Worm (Caenorhabditis elegans) whole organism, mixed stage, embryonic: ENCODE results near the gene gcc-1.

ENCODE experiments used
- M03D4.4 ChIP-seq: sonication (generic microtip); optimal IDR thresholded peaks from 2 replicates; lab custom pipeline; 2017; ENCODE audit warnings: mild to moderate bottlenecking, missing genetic modification characterization, missing compliant biosample characterization
- bed-3 ChIP-seq: fragments of 200-800 bp; sonication (Bioruptor generic); optimal IDR thresholded peaks from 3 replicates; lab custom pipeline; 2018; ENCODE audit warnings: mild to moderate bottlenecking, missing genetic modification characterization, moderate library complexity, missing compliant biosample characterization
- ceh-39 ChIP-seq: fragments of 150-350 bp; optimal IDR thresholded peaks from 2 replicates; lab custom pipeline; 2014; ENCODE audit warnings: missing biosample characterization, missing genetic modification characterization
- ceh-43 ChIP-seq: fragments of 200-800 bp; sonication (Bioruptor generic); optimal IDR thresholded peaks from 2 replicates; lab custom pipeline; 2018; ENCODE audit warnings: mild to moderate bottlenecking, missing genetic modification characterization, moderate library complexity, missing compliant biosample characterization
- ceh-83 ChIP-seq: fragments of 200-800 bp; sonication (Bioruptor generic); optimal IDR thresholded peaks from 2 replicates; lab custom pipeline; 2018; ENCODE audit warnings: mild to moderate bottlenecking, missing genetic modification characterization, missing compliant biosample characterization
- ces-1 ChIP-seq: fragments of 150-350 bp; optimal IDR thresholded peaks from 2 replicates; lab custom pipeline; 2014; ENCODE audit warnings: missing biosample characterization, missing genetic modification reagents, missing genetic modification characterization
- cnd-1 ChIP-seq: fragments of 200-800 bp; sonication (Bioruptor generic); optimal IDR thresholded peaks from 2 replicates; lab custom pipeline; 2018; ENCODE audit warnings: mild to moderate bottlenecking, missing genetic modification characterization, missing compliant biosample characterization
- elt-3 ChIP-seq: fragments of 150-350 bp; optimal IDR thresholded peaks from 2 replicates; lab custom pipeline; 2014; ENCODE audit warnings: missing biosample characterization, missing genetic modification characterization
- flh-1 ChIP-seq: fragments of 200-800 bp; sonication (Bioruptor generic); optimal IDR thresholded peaks from 2 replicates; lab custom pipeline; 2018; ENCODE audit warnings: mild to moderate bottlenecking, missing genetic modification characterization, moderate library complexity, missing compliant biosample characterization
- ham-2 ChIP-seq: fragments of 200-800 bp; sonication (Bioruptor generic); optimal IDR thresholded peaks from 2 replicates; lab custom pipeline; 2018; ENCODE audit warnings: mild to moderate bottlenecking, missing genetic modification characterization, missing compliant biosample characterization
- lin-13 ChIP-seq: fragments of 150-350 bp; optimal IDR thresholded peaks from 2 replicates; lab custom pipeline; 2014; ENCODE audit warnings: missing biosample characterization, missing genetic modification characterization
- lin-32 ChIP-seq: fragments of 200-800 bp; sonication (Bioruptor generic); optimal IDR thresholded peaks from 2 replicates; lab custom pipeline; 2018; ENCODE audit warnings: mild to moderate bottlenecking, missing genetic modification characterization, missing compliant biosample characterization
- mab-5 ChIP-seq: fragments of 150-350 bp; optimal IDR thresholded peaks from 2 replicates; lab custom pipeline; 2014; ENCODE audit warnings: missing biosample characterization, missing genetic modification characterization
- mep-1 ChIP-seq: fragments of 150-350 bp; optimal IDR thresholded peaks from 2 replicates; lab custom pipeline; 2017; ENCODE audit warnings: missing biosample characterization, missing genetic modification reagents, missing genetic modification characterization, inconsistent platforms
- nhr-12 ChIP-seq: fragments of 150-350 bp; optimal IDR thresholded peaks from 2 replicates; lab custom pipeline; 2014; ENCODE audit warnings: missing biosample characterization, missing genetic modification characterization
- nhr-2 ChIP-seq: fragments of 150-350 bp; optimal IDR thresholded peaks from 2 replicates; lab custom pipeline; 2014; ENCODE audit warnings: missing biosample characterization, missing genetic modification characterization
- nhr-237 ChIP-seq: fragments of 150-350 bp; optimal IDR thresholded peaks from 2 replicates; lab custom pipeline; 2014; ENCODE audit warnings: missing biosample characterization, missing genetic modification characterization
- sem-2 ChIP-seq: fragments of 200-800 bp; sonication (Bioruptor generic); optimal IDR thresholded peaks from 2 replicates; lab custom pipeline; 2018; ENCODE audit warnings: mild to moderate bottlenecking, missing genetic modification characterization, missing compliant biosample characterization
- sptf-1 ChIP-seq: sonication (generic microtip); optimal IDR thresholded peaks from 2 replicates; lab custom pipeline; 2017; ENCODE audit warnings: mild to moderate bottlenecking, missing genetic modification characterization, moderate library complexity, missing compliant biosample characterization
- unc-120 ChIP-seq: sonication (generic microtip); optimal IDR thresholded peaks from 2 replicates; lab custom pipeline; 2017; ENCODE audit warnings: missing genetic modification characterization, missing compliant biosample characterization; ENCODE audit not compliant: poor library complexity, severe bottlenecking
- unc-39 ChIP-seq: fragments of 150-350 bp; optimal IDR thresholded peaks from 2 replicates; lab custom pipeline; 2014; ENCODE audit warnings: missing biosample characterization, missing genetic modification characterization
- unc-62 ChIP-seq: fragments of 150-350 bp; optimal IDR thresholded peaks from 2 replicates; lab custom pipeline; 2014; ENCODE audit warnings: missing biosample characterization, missing genetic modification reagents, missing genetic modification characterization
- ztf-11 ChIP-seq: fragments of 150-350 bp; optimal IDR thresholded peaks from 2 replicates; lab custom pipeline; 2014; ENCODE audit warnings: missing biosample characterization, missing genetic modification characterization

The gcc-1 gene

ce11 chrX:3191353-3192065 lies 31.8 kb downstream of the gcc-1 start:
- TF ChIP-seq ces-1 (GFP tag; lab: Kevin White, UChicago) (peak; percentile 91), M03D4.4 (tag; lab: Kevin White, UChicago) (no peak)

ce11 chrX:3197319-3197718 lies 37.6 kb downstream of the gcc-1 start:
- TF ChIP-seq ces-1 (GFP tag; lab: Kevin White, UChicago) (peak; percentile 58), M03D4.4 (tag; lab: Kevin White, UChicago) (no peak)
- TF ChIP-seq, all 35 proteins: peak for 1

- TF ChIP-seq ceh-43 (no peak), ces-1 (GFP tag; lab: Kevin White, UChicago) (peak; percentile 18), lin-32 (GFP tag; lab: Kevin White, UChicago) (no peak)
Observed at ce11 chrX:3199249-3199648, 39.5 kb downstream of the gcc-1 start, which contains the start of gene fax-1. Gene fax-1 (minus strand): TSS chrX:3199349.

ce11 chrX:3202350-3202749 lies 42.6 kb downstream of the gcc-1 start:
- TF ChIP-seq sptf-1: no peak
- peak; percentile 86 for TF ChIP-seq ces-1 (GFP tag; lab: Kevin White, UChicago)

- no peak for TF ChIP-seq sptf-1
- TF ChIP-seq lin-13 (tag; lab: Kevin White, UChicago): no peak
- TF ChIP-seq bed-3 (GFP tag; lab: Kevin White, UChicago): no peak
- no peak for TF ChIP-seq unc-62
- no peak for TF ChIP-seq ceh-39
- no peak for TF ChIP-seq flh-1 (GFP tag; lab: Kevin White, UChicago)
- no peak for TF ChIP-seq nhr-12 (tag; lab: Kevin White, UChicago)
Observed at ce11 chrX:3204778-3205177, 45.0 kb downstream of the gcc-1 start, which contains the start of gene F28B4.1. Gene F28B4.1 (plus strand): TSS chrX:3205078.

ce11 chrX:3209523-3209922 lies 49.8 kb downstream of the gcc-1 start, which contains the start of gene F28B4.4:
Gene F28B4.4 (minus strand): TSS chrX:3209623.
- no peak for TF ChIP-seq mep-1 (tag; lab: Kevin White, UChicago)
- TF ChIP-seq cnd-1 (tag; lab: Kevin White, UChicago): no peak
- no peak for TF ChIP-seq ham-2 (GFP tag; lab: Kevin White, UChicago)
- no peak for TF ChIP-seq ceh-83 (GFP tag; lab: Kevin White, UChicago)
- no peak for TF ChIP-seq unc-120 (tag; lab: Kevin White, UChicago)
- TF ChIP-seq elt-3 (tag; lab: Kevin White, UChicago): no peak
- TF ChIP-seq ztf-11 (tag; lab: Kevin White, UChicago): no peak
- TF ChIP-seq mab-5: no peak
- TF ChIP-seq nhr-2 (tag; lab: Kevin White, UChicago): no peak
- no peak for TF ChIP-seq nhr-237 (tag; lab: Kevin White, UChicago)
- TF ChIP-seq unc-62: no peak
- TF ChIP-seq sem-2 (GFP tag; lab: Kevin White, UChicago): no peak
- no peak for TF ChIP-seq unc-39 (tag; lab: Kevin White, UChicago)
